Worm (Caenorhabditis elegans) whole organism, L4/young adult: Measurements from ENCODE around the gene spp-12.
A peak's percentile ranks its signal among the peaks of the same experiment; 100 is the strongest.

Source experiments
- W03F9.2 ChIP-seq: fragments of 150-350 bp; optimal IDR thresholded peaks from 2 replicates; lab custom pipeline; 2014; ENCODE audit warnings: missing biosample characterization, missing genetic modification characterization
- dao-5 ChIP-seq: sonication (generic microtip); optimal IDR thresholded peaks from 2 replicates; lab custom pipeline; 2016; ENCODE audit warnings: missing genotype, missing genetic modification characterization, moderate library complexity, missing compliant biosample characterization
- him-1 ChIP-seq: sonication (generic microtip); optimal IDR thresholded peaks from 2 replicates; lab custom pipeline; 2016; ENCODE audit warnings: missing genotype, missing genetic modification reagents, missing genetic modification characterization, missing compliant biosample characterization

Gene spp-12

ce11 chrV:13876529-13876928 is 13.1 kb upstream of the spp-12 start, which contains the start of gene T22G5.1:
T22G5.1 (plus strand) TSS chrV:13876829.
- no peak for TF ChIP-seq dao-5
- TF ChIP-seq W03F9.2 (tag; lab: Kevin White, UChicago): no peak
- no peak for TF ChIP-seq him-1 (tag; lab: Kevin White, UChicago)

- no peak for TF ChIP-seq W03F9.2 (tag; lab: Kevin White, UChicago)
- no peak for TF ChIP-seq dao-5
- TF ChIP-seq him-1 (tag; lab: Kevin White, UChicago): no peak
Observed at ce11 chrV:13878226-13878625, 11.4 kb upstream of the spp-12 start.

- TF ChIP-seq W03F9.2 (tag; lab: Kevin White, UChicago) (no peak), him-1 (tag; lab: Kevin White, UChicago) (no peak), dao-5 (no peak)
Observed at ce11 chrV:13879241-13879640, 10.4 kb upstream of the spp-12 start, which contains the start of gene lbp-7. lbp-7 (plus strand) TSS chrV:13879552.

- TF ChIP-seq him-1 (tag; lab: Kevin White, UChicago) (no peak), W03F9.2 (tag; lab: Kevin White, UChicago) (no peak), dao-5 (no peak)
Observed at ce11 chrV:13880163-13880562, 9.5 kb upstream of the spp-12 start.

ce11 chrV:13880607-13881006 is 9.0 kb upstream of the spp-12 start, which contains the start of gene T22G5.3:
T22G5.3 (plus strand) TSS chrV:13880907.
- TF ChIP-seq W03F9.2 (tag; lab: Kevin White, UChicago) (no peak), dao-5 (no peak), him-1 (tag; lab: Kevin White, UChicago) (no peak)

- TF ChIP-seq dao-5: no peak
Observed at ce11 chrV:13887358-13887757, 2.3 kb upstream of the spp-12 start, which contains the start of gene srsx-19. srsx-19 (plus strand) TSS chrV:13887658.

ce11 chrV:13890473-13890872 is 857 bp downstream of the spp-12 start, which contains the start of gene lbp-8:
lbp-8 (plus strand) TSS chrV:13890773.
- TF ChIP-seq him-1 (tag; lab: Kevin White, UChicago) (no peak), dao-5 (no peak), W03F9.2 (tag; lab: Kevin White, UChicago) (no peak)

ce11 chrV:13891489-13891888 is 1.9 kb downstream of the spp-12 start:
- TF ChIP-seq W03F9.2 (tag; lab: Kevin White, UChicago) (peak; percentile 12), him-1 (tag; lab: Kevin White, UChicago) (no peak), dao-5 (no peak)

ce11 chrV:13892457-13893375 is 3.1 kb downstream of the spp-12 start, which contains the start of gene sptl-3:
sptl-3 (plus strand) TSS chrV:13893325.
- TF ChIP-seq dao-5 (no peak), W03F9.2 (tag; lab: Kevin White, UChicago) (no peak), him-1 (tag; lab: Kevin White, UChicago) (no peak)

ce11 chrV:13893583-13893982 is 4.0 kb downstream of the spp-12 start:
- TF ChIP-seq him-1 (tag; lab: Kevin White, UChicago) (no peak), W03F9.2 (tag; lab: Kevin White, UChicago) (no peak), dao-5 (no peak)

- no peak for TF ChIP-seq W03F9.2 (tag; lab: Kevin White, UChicago)
- no peak for TF ChIP-seq dao-5
- no peak for TF ChIP-seq him-1 (tag; lab: Kevin White, UChicago)
Observed at ce11 chrV:13898356-13898755, 8.7 kb downstream of the spp-12 start, which contains the start of gene cyp-35C1. cyp-35C1 (minus strand) TSS chrV:13898487.

ce11 chrV:13899213-13899612 is 9.6 kb downstream of the spp-12 start, which contains the start of gene oac-3:
oac-3 (plus strand) TSS chrV:13899513.
- TF ChIP-seq him-1 (tag; lab: Kevin White, UChicago) (no peak), W03F9.2 (tag; lab: Kevin White, UChicago) (no peak), dao-5 (no peak)

ce11 chrV:13902495-13902894 is 12.9 kb downstream of the spp-12 start, which contains the start of gene C06B3.1:
C06B3.1 (plus strand) TSS chrV:13902795.
- TF ChIP-seq him-1 (tag; lab: Kevin White, UChicago) (no peak), W03F9.2 (tag; lab: Kevin White, UChicago) (no peak), dao-5 (no peak)

- TF ChIP-seq W03F9.2 (tag; lab: Kevin White, UChicago): no peak
- TF ChIP-seq dao-5: no peak
- no peak for TF ChIP-seq him-1 (tag; lab: Kevin White, UChicago)
Observed at ce11 chrV:13904446-13904845, 14.8 kb downstream of the spp-12 start, which contains the start of gene stdh-3. stdh-3 (plus strand) TSS chrV:13904611.
